Worm (Caenorhabditis elegans) whole organism, L4 larva: Measurements from ENCODE around the gene F22F7.12.

Experiments
- D1046.2 ChIP-seq: fragments of 200-800 bp; sonication (Bioruptor generic); IDR thresholded peaks from 2 replicates; pipeline ENCODE4 v1.3.6; 2022; ENCODE audit warnings: missing genetic modification characterization, missing compliant biosample characterization
- F37D6.2 ChIP-seq: sonication (generic microtip); optimal IDR thresholded peaks from 2 replicates; lab custom pipeline; 2016; ENCODE audit warnings: mild to moderate bottlenecking, missing genetic modification characterization, missing compliant biosample characterization
- F49E8.2 ChIP-seq: sonication (generic microtip); optimal IDR thresholded peaks from 2 replicates; lab custom pipeline; 2016; ENCODE audit warnings: missing compliant biosample characterization, mild to moderate bottlenecking, missing genetic modification characterization, borderline replicate concordance
- T26A8.4 ChIP-seq: fragments of 200-800 bp; sonication (Bioruptor generic); IDR thresholded peaks from 2 replicates; pipeline ENCODE4 v1.3.6; 2022; ENCODE audit warnings: missing genetic modification characterization, missing compliant biosample characterization
- Y48G9A.11 ChIP-seq: fragments of 200-800 bp; sonication (Bioruptor generic); IDR thresholded peaks from 2 replicates; pipeline ENCODE4 v1.3.6; 2022; ENCODE audit warnings: missing genetic modification reagents, missing genetic modification characterization, missing compliant biosample characterization
- Y5F2A.4 ChIP-seq: fragments of 200-800 bp; sonication (Bioruptor generic); optimal IDR thresholded peaks from 2 replicates; lab custom pipeline; 2018; ENCODE audit warnings: mild to moderate bottlenecking, missing genetic modification characterization, missing compliant biosample characterization
- aha-1 ChIP-seq: fragments of 150-350 bp; peaks from one replicate; lab custom pipeline; 2014; ENCODE audit warnings: missing biosample characterization, missing genetic modification characterization
- aly-2 ChIP-seq: sonication (generic microtip); optimal IDR thresholded peaks from 2 replicates; lab custom pipeline; 2018; ENCODE audit warnings: missing biosample characterization, missing genetic modification characterization
- attf-4 ChIP-seq: sonication (generic microtip); optimal IDR thresholded peaks from 3 replicates; lab custom pipeline; 2017; ENCODE audit warnings: missing biosample characterization, missing genetic modification characterization
- ceh-20 ChIP-seq: fragments of 200-800 bp; sonication (Bioruptor generic); IDR thresholded peaks from 2 replicates; pipeline ENCODE4 v1.3.6; 2022; ENCODE audit warnings: missing genetic modification reagents, missing genetic modification characterization, missing compliant biosample characterization
- ceh-62 ChIP-seq: sonication (generic microtip); optimal IDR thresholded peaks from 2 replicates; lab custom pipeline; 2017; ENCODE audit warnings: missing biosample characterization, missing genetic modification characterization
- ceh-82 ChIP-seq: sonication (generic microtip); optimal IDR thresholded peaks from 2 replicates; lab custom pipeline; 2017; ENCODE audit warnings: missing biosample characterization, missing genetic modification characterization
- daf-12 ChIP-seq: fragments of 150-350 bp; optimal IDR thresholded peaks from 2 replicates; lab custom pipeline; 2014; ENCODE audit warnings: missing biosample characterization, missing genetic modification reagents, missing genetic modification characterization
- daf-16 ChIP-seq, 3 experiments: sonication (generic microtip); optimal IDR thresholded peaks; 2 replicates each; lab custom pipeline; 2016 to 2017; ENCODE audit warnings: missing genetic modification characterization in 3 of 3, missing genetic modification reagents in 3 of 3, mild to moderate bottlenecking in 2 of 3, missing compliant biosample characterization in 2 of 3, missing biosample characterization in 1 of 3, moderate library complexity in 1 of 3
- daf-19 ChIP-seq: fragments of 200-800 bp; sonication (Bioruptor generic); conservative IDR thresholded peaks from 2 replicates; pipeline ENCODE4 v1.3.6; 2022; ENCODE audit warnings: missing genetic modification characterization, missing compliant biosample characterization
- dmd-6 ChIP-seq: fragments of 200-800 bp; sonication (Bioruptor generic); IDR thresholded peaks from 2 replicates; pipeline ENCODE4 v1.3.6; 2022; ENCODE audit warnings: missing genetic modification reagents, missing genetic modification characterization, missing compliant biosample characterization
- dmd-8 ChIP-seq: fragments of 200-800 bp; sonication (Bioruptor generic); IDR thresholded peaks from 2 replicates; pipeline ENCODE4 v1.3.6; 2022; ENCODE audit warnings: missing genetic modification characterization, missing compliant biosample characterization
- dpl-1 ChIP-seq: fragments of 150-350 bp; optimal IDR thresholded peaks from 2 replicates; lab custom pipeline; 2014; ENCODE audit warnings: missing biosample characterization, missing genetic modification reagents, missing genetic modification characterization
- duxl-1 ChIP-seq: sonication (generic microtip); optimal IDR thresholded peaks from 2 replicates; lab custom pipeline; 2016; ENCODE audit warnings: mild to moderate bottlenecking, missing genetic modification characterization, moderate library complexity, missing compliant biosample characterization; ENCODE audit not compliant: poor library complexity
- egl-27 ChIP-seq: sonication (generic microtip); optimal IDR thresholded peaks from 3 replicates; lab custom pipeline; 2017; ENCODE audit warnings: missing biosample characterization, missing genetic modification reagents, missing genetic modification characterization
- egl-43 ChIP-seq: fragments of 200-800 bp; sonication (Bioruptor generic); IDR thresholded peaks from 2 replicates; pipeline ENCODE4 v1.3.6; 2022; ENCODE audit warnings: missing genetic modification reagents, missing genetic modification characterization, missing compliant biosample characterization
- fkh-10 ChIP-seq: fragments of 150-350 bp; optimal IDR thresholded peaks from 2 replicates; lab custom pipeline; 2014; ENCODE audit warnings: missing biosample characterization, missing genetic modification reagents, missing genetic modification characterization
- fos-1 ChIP-seq: fragments of 150-350 bp; optimal IDR thresholded peaks from 2 replicates; lab custom pipeline; 2014; ENCODE audit warnings: missing biosample characterization, missing genetic modification characterization
- gei-8 ChIP-seq: fragments of 200-800 bp; sonication (Bioruptor generic); optimal IDR thresholded peaks from 2 replicates; lab custom pipeline; 2018; ENCODE audit warnings: mild to moderate bottlenecking, missing genetic modification characterization, missing compliant biosample characterization
- hlh-11 ChIP-seq: fragments of 200-800 bp; sonication (Bioruptor generic); optimal IDR thresholded peaks from 2 replicates; lab custom pipeline; 2018; ENCODE audit warnings: mild to moderate bottlenecking, missing genetic modification characterization, missing compliant biosample characterization
- hmg-1.1 ChIP-seq: fragments of 200-800 bp; sonication (Bioruptor generic); IDR thresholded peaks from 2 replicates; pipeline ENCODE4 v1.3.6; 2022; ENCODE audit warnings: missing genetic modification reagents, missing genetic modification characterization, missing compliant biosample characterization
- jun-1 ChIP-seq: fragments of 150-350 bp; optimal IDR thresholded peaks from 2 replicates; lab custom pipeline; 2014; ENCODE audit warnings: missing biosample characterization, missing genetic modification reagents, missing genetic modification characterization
- lim-7 ChIP-seq: fragments of 200-800 bp; sonication (Bioruptor generic); IDR thresholded peaks from 2 replicates; pipeline ENCODE4 v1.3.6; 2022; ENCODE audit warnings: missing genetic modification characterization, missing compliant biosample characterization
- lin-1 ChIP-seq: fragments of 200-800 bp; sonication (Bioruptor generic); IDR thresholded peaks from 2 replicates; pipeline ENCODE4 v1.3.6; 2022; ENCODE audit warnings: missing genetic modification reagents, missing genetic modification characterization, missing compliant biosample characterization
- lin-13 ChIP-seq: fragments of 150-350 bp; optimal IDR thresholded peaks from 2 replicates; lab custom pipeline; 2014; ENCODE audit warnings: missing biosample characterization, missing genetic modification reagents, missing genetic modification characterization
- lin-29 ChIP-seq: fragments of 200-800 bp; sonication (Bioruptor generic); IDR thresholded peaks from 2 replicates; pipeline ENCODE4 v1.3.6; 2022; ENCODE audit warnings: missing genetic modification reagents, missing genetic modification characterization, missing compliant biosample characterization
- lsy-2 ChIP-seq, 2 experiments: fragments of 150-350 bp in 1 of 2; sonication (generic microtip) in 1 of 2; optimal IDR thresholded peaks; 2 replicates each; lab custom pipeline; 2014 to 2017; ENCODE audit warnings: missing biosample characterization in 2 of 2, missing genetic modification characterization in 2 of 2
- madf-9 ChIP-seq: fragments of 200-800 bp; sonication (Bioruptor generic); conservative IDR thresholded peaks from 2 replicates; pipeline ENCODE4 v1.3.6; 2022; ENCODE audit warnings: missing genetic modification reagents, missing genetic modification characterization, missing compliant biosample characterization
- mep-1 ChIP-seq: fragments of 150-350 bp; sonication (generic microtip); optimal IDR thresholded peaks from 3 replicates; lab custom pipeline; 2014; ENCODE audit warnings: missing biosample characterization, missing genetic modification characterization
- mes-2 ChIP-seq: sonication (generic microtip); optimal IDR thresholded peaks from 2 replicates; lab custom pipeline; 2016; ENCODE audit warnings: missing genotype, mild to moderate bottlenecking, missing genetic modification characterization, missing compliant biosample characterization; ENCODE audit not compliant: poor library complexity, severe bottlenecking
- mxl-2 ChIP-seq: fragments of 200-800 bp; sonication (Bioruptor generic); conservative IDR thresholded peaks from 2 replicates; pipeline ENCODE4 v1.3.6; 2022; ENCODE audit warnings: missing genetic modification reagents, missing genetic modification characterization, missing compliant biosample characterization
- nhr-41 ChIP-seq: fragments of 200-800 bp; sonication (Bioruptor generic); IDR thresholded peaks from 2 replicates; pipeline ENCODE4 v1.3.6; 2022; ENCODE audit warnings: missing genetic modification reagents, missing genetic modification characterization, missing compliant biosample characterization
- nhr-42 ChIP-seq: fragments of 200-800 bp; sonication (Bioruptor generic); IDR thresholded peaks from 2 replicates; pipeline ENCODE4 v1.3.6; 2022; ENCODE audit warnings: missing genetic modification characterization, missing compliant biosample characterization
- pha-4 ChIP-seq, 2 experiments: fragments of 150-350 bp in 1 of 2; fragments of 200-800 bp in 1 of 2; sonication (Bioruptor generic) in 1 of 2; IDR thresholded peaks in 1 of 2; optimal IDR thresholded peaks in 1 of 2; 2 replicates each; pipeline versions ENCODE4 v1.3.6 to Lab custom; 2014 to 2022; ENCODE audit warnings: missing genetic modification characterization in 2 of 2, missing genetic modification reagents in 2 of 2, missing biosample characterization in 1 of 2, missing compliant biosample characterization in 1 of 2
- php-3 ChIP-seq: fragments of 200-800 bp; sonication (Bioruptor generic); IDR thresholded peaks from 2 replicates; pipeline ENCODE4 v1.3.6; 2022; ENCODE audit warnings: missing genetic modification reagents, missing genetic modification characterization, missing compliant biosample characterization
- saeg-2 ChIP-seq: fragments of 200-800 bp; sonication (Bioruptor generic); IDR thresholded peaks from 2 replicates; pipeline ENCODE4 v1.3.6; 2022; ENCODE audit warnings: missing genetic modification reagents, missing genetic modification characterization, missing compliant biosample characterization
- sdz-12 ChIP-seq: fragments of 200-800 bp; sonication (Bioruptor generic); optimal IDR thresholded peaks from 2 replicates; lab custom pipeline; 2018; ENCODE audit warnings: mild to moderate bottlenecking, missing genetic modification characterization, missing compliant biosample characterization
- set-16 ChIP-seq: fragments of 200-800 bp; sonication (Bioruptor generic); IDR thresholded peaks from 2 replicates; pipeline ENCODE4 v1.3.6; 2022; ENCODE audit warnings: missing genetic modification reagents, missing genetic modification characterization, missing compliant biosample characterization
- snpc-4 ChIP-seq: fragments of 150-350 bp; optimal IDR thresholded peaks from 2 replicates; lab custom pipeline; 2014; ENCODE audit warnings: missing biosample characterization, missing genetic modification characterization
- spr-3 ChIP-seq: fragments of 200-800 bp; sonication (Bioruptor generic); optimal IDR thresholded peaks from 2 replicates; lab custom pipeline; 2018; ENCODE audit warnings: mild to moderate bottlenecking, missing genetic modification characterization, missing compliant biosample characterization
- tra-1 ChIP-seq: fragments of 200-800 bp; sonication (Bioruptor generic); IDR thresholded peaks from 2 replicates; pipeline ENCODE4 v1.3.6; 2022; ENCODE audit warnings: missing genetic modification reagents, missing genetic modification characterization, missing compliant biosample characterization
- vab-7 ChIP-seq: fragments of 200-800 bp; sonication (Bioruptor generic); IDR thresholded peaks from 2 replicates; pipeline ENCODE4 v1.3.6; 2022; ENCODE audit warnings: missing genetic modification reagents, missing genetic modification characterization, missing compliant biosample characterization
- zag-1 ChIP-seq: fragments of 150-350 bp; optimal IDR thresholded peaks from 2 replicates; lab custom pipeline; 2014; ENCODE audit warnings: missing biosample characterization, missing genetic modification characterization
- ztf-7 ChIP-seq: fragments of 150-350 bp; optimal IDR thresholded peaks from 2 replicates; lab custom pipeline; 2014; ENCODE audit warnings: missing biosample characterization, missing genetic modification characterization

F22F7.12 gene

ce11 chrV:2135323-2135722 is 9.0 kb downstream of the F22F7.12 start (continued):
- TF ChIP-seq hlh-11 (tag; lab: Kevin White, UChicago) (peak; percentile 61), duxl-1 (no peak), saeg-2 (GFP tag; lab: Robert Waterston, UW) (no peak), lin-1 (GFP tag; lab: Robert Waterston, UW) (no peak), pha-4 (GFP tag; IDR thresholded peaks at IDR 0.05; lab: Robert Waterston, UW) (no peak), pha-4 (tag; optimal IDR thresholded peaks at IDR 0.05; lab: Kevin White, UChicago) (no peak), Y48G9A.11 (no peak), sdz-12 (GFP tag; lab: Kevin White, UChicago) (no peak), nhr-42 (GFP tag; lab: Robert Waterston, UW) (no peak), mxl-2 (GFP tag; lab: Robert Waterston, UW) (no peak), aly-2 (tag; lab: Kevin White, UChicago) (no peak), dpl-1 (GFP tag; lab: Kevin White, UChicago) (peak; percentile 18), daf-19 (no peak), dmd-6 (GFP tag; lab: Robert Waterston, UW) (peak; percentile 52), ztf-7 (tag; lab: Kevin White, UChicago) (no peak), daf-16 (GFP tag; optimal IDR thresholded peaks at IDR 0.05; lab: Kevin White, UChicago) (no peak), daf-16 (tag; optimal IDR thresholded peaks at IDR 0.05; lab: Kevin White, UChicago) (no peak), fos-1 (tag; lab: Kevin White, UChicago) (no peak), mes-2 (tag; lab: Kevin White, UChicago) (peak; percentile 40), spr-3 (GFP tag; lab: Kevin White, UChicago) (no peak), vab-7 (GFP tag; lab: Robert Waterston, UW) (no peak), ceh-20 (no peak), set-16 (0 out of 2 replicates have a peak, but pooled peaks have one; percentile 27), ceh-82 (tag; lab: Kevin White, UChicago) (no peak), fkh-10 (GFP tag; lab: Kevin White, UChicago) (no peak)
- TF ChIP-seq, all 104 proteins: peak for 19

ce11 chrV:2134340-2134739 is 10.0 kb downstream of the F22F7.12 start:
- TF ChIP-seq D1046.2 (GFP tag; lab: Robert Waterston, UW): no peak
- no peak for TF ChIP-seq F49E8.2
- TF ChIP-seq php-3 (GFP tag; lab: Robert Waterston, UW): no peak
- no peak for TF ChIP-seq madf-9
- TF ChIP-seq lim-7 (GFP tag; lab: Robert Waterston, UW): 0 out of 2 replicates have a peak, but pooled peaks have one; percentile 47
- TF ChIP-seq hlh-11 (tag; lab: Kevin White, UChicago): no peak
- TF ChIP-seq tra-1 (GFP tag; lab: Robert Waterston, UW): no peak
- no peak for TF ChIP-seq attf-4 (tag; lab: Kevin White, UChicago)
- no peak for TF ChIP-seq ceh-62 (tag; lab: Kevin White, UChicago)
- TF ChIP-seq lin-13 (GFP tag; lab: Kevin White, UChicago): no peak
- TF ChIP-seq Y5F2A.4: no peak
- TF ChIP-seq daf-12 (tag; lab: Kevin White, UChicago): no peak
- no peak for TF ChIP-seq zag-1 (tag; lab: Kevin White, UChicago)
- TF ChIP-seq mep-1 (tag; lab: Kevin White, UChicago): peak; percentile 7
- TF ChIP-seq snpc-4 (tag; lab: Kevin White, UChicago): no peak
- peak; percentile 20; the same call in 1 of the 2 replicates for TF ChIP-seq egl-43 (GFP tag; lab: Robert Waterston, UW)
- no peak for TF ChIP-seq dmd-8 (GFP tag; lab: Robert Waterston, UW)
- no peak for TF ChIP-seq nhr-41 (GFP tag; lab: Robert Waterston, UW)
- no peak for TF ChIP-seq egl-27 (tag; lab: Kevin White, UChicago)
- TF ChIP-seq sdz-12 (GFP tag; lab: Kevin White, UChicago): no peak
- peak in 1 of 2 experiments; percentile 26 for TF ChIP-seq lsy-2 (tag; optimal IDR thresholded peaks at IDR 0.05; lab: Kevin White, UChicago)
- TF ChIP-seq Y48G9A.11: 0 out of 2 replicates have a peak, but pooled peaks have one; percentile 39
- no peak for TF ChIP-seq dmd-6 (GFP tag; lab: Robert Waterston, UW)
- no peak for TF ChIP-seq T26A8.4
- TF ChIP-seq pha-4 (GFP tag; IDR thresholded peaks at IDR 0.05; lab: Robert Waterston, UW): no peak
- no peak for TF ChIP-seq pha-4 (tag; optimal IDR thresholded peaks at IDR 0.05; lab: Kevin White, UChicago)
- no peak for TF ChIP-seq spr-3 (GFP tag; lab: Kevin White, UChicago)
- TF ChIP-seq hmg-1.1 (GFP tag; lab: Robert Waterston, UW): no peak
- no peak for TF ChIP-seq lin-29 (GFP tag; lab: Robert Waterston, UW)
- TF ChIP-seq aha-1 (tag; lab: Kevin White, UChicago): peak; percentile 78
- TF ChIP-seq F37D6.2 (tag; lab: Kevin White, UChicago): no peak
- no peak for TF ChIP-seq jun-1
- no peak for TF ChIP-seq gei-8 (GFP tag; lab: Kevin White, UChicago)
